Worm (Caenorhabditis elegans) whole organism, midembryonic: Measurements from ENCODE around the gene ZC15.10.

Source experiments
- flt-1 ChIP-seq: fragments of 200-800 bp; sonication (Bioruptor generic); IDR thresholded peaks from 2 replicates; pipeline ENCODE4 v1.3.6; 2022; ENCODE audit warnings: missing genetic modification characterization, missing compliant biosample characterization
- med-1 ChIP-seq: sonication (generic microtip); optimal IDR thresholded peaks from 2 replicates; lab custom pipeline; 2017; ENCODE audit warnings: missing genetic modification characterization, mild to moderate bottlenecking, missing compliant biosample characterization, antibody characterized with exemption, missing genetic modification reagents; ENCODE audit not compliant: insufficient read depth
- ref-1 ChIP-seq: fragments of 200-800 bp; sonication (Bioruptor generic); conservative IDR thresholded peaks from 2 replicates; pipeline ENCODE4 v1.3.6; 2022; ENCODE audit warnings: missing genetic modification reagents, missing genetic modification characterization, missing compliant biosample characterization
- tab-1 ChIP-seq: fragments of 200-800 bp; sonication (Bioruptor generic); IDR thresholded peaks from 2 replicates; pipeline ENCODE4 v1.3.6; 2022; ENCODE audit warnings: missing genetic modification characterization, missing compliant biosample characterization

ce11 chrV:20356472-20356871 lies 45.9 kb downstream of the ZC15.10 start, which contains the start of gene grd-11:
- TF ChIP-seq flt-1 = no peak
- no peak for TF ChIP-seq med-1 (GFP tag; lab: Kevin White, UChicago)
- TF ChIP-seq tab-1 (GFP tag; lab: Robert Waterston, UW) = no peak
- TF ChIP-seq ref-1 (GFP tag; lab: Robert Waterston, UW) = no peak
